Worm (Caenorhabditis elegans): Measurements from ENCODE around the gene K09H11.11.

Gene K09H11.11

DNA sequence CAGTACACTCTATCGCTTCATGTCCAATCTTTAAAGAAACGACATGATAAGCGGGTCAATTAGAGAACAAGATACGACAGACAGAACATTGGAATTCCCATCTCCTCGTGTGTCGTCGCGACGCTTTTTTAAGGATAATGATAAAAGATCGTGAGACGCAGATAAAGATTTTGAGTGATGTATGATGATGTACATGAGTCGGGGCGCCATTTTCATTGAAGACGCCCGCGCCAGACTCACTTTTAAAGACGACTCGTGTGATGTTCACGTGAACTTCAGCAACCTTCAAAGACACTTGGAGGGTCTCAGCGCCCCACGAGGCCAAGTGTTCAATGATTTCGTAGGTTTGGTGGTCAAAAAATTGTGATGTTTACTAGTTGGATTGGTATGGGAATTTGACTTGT lies 13.2 kb upstream of the K09H11.11 start (continued):
- TF ChIP-seq daf-16 (GFP tag; optimal IDR thresholded peaks at IDR 0.05) (peak in 1 of 2 experiments; percentile 44), daf-16 (tag; optimal IDR thresholded peaks at IDR 0.05) (peak; percentile 66), pqm-1 (tag; optimal IDR thresholded peaks at IDR 0.05) (peak; percentile 33), mep-1 (tag; optimal IDR thresholded peaks at IDR 0.05) (peak; percentile 28), T26A8.4 (GFP tag; IDR thresholded peaks at IDR 0.05) (peak; percentile 46), F37D6.2 (tag; optimal IDR thresholded peaks at IDR 0.05) (no peak), gei-8 (GFP tag; optimal IDR thresholded peaks at IDR 0.05) (peak; percentile 71), vab-7 (GFP tag; IDR thresholded peaks at IDR 0.05) (no peak), zag-1 (tag; optimal IDR thresholded peaks at IDR 0.05) (no peak), zfp-2 (tag; optimal IDR thresholded peaks at IDR 0.05) (no peak), nhr-48 (tag; optimal IDR thresholded peaks at IDR 0.05) (peak; percentile 94), zip-2 (tag; optimal IDR thresholded peaks at IDR 0.05) (peak; percentile 18), ztf-7 (tag; optimal IDR thresholded peaks at IDR 0.05) (peak; percentile 17), nhr-41 (GFP tag; IDR thresholded peaks at IDR 0.05) (no peak), lin-13 (GFP tag; optimal IDR thresholded peaks at IDR 0.05) (no peak), lin-29 (GFP tag; IDR thresholded peaks at IDR 0.05) (no peak), tra-1 (GFP tag; IDR thresholded peaks at IDR 0.05) (peak; percentile 40; the same call in 1 of the 2 replicates), attf-4 (tag; optimal IDR thresholded peaks at IDR 0.05) (no peak), lin-39 (tag; optimal IDR thresholded peaks at IDR 0.05) (no peak), ZK546.5 (tag; optimal IDR thresholded peaks at IDR 0.05) (no peak), nhr-111 (GFP tag; optimal IDR thresholded peaks at IDR 0.05) (no peak), nhr-28 (tag; optimal IDR thresholded peaks at IDR 0.05) (peak; percentile 81), tag-97 (GFP tag; IDR thresholded peaks at IDR 0.05) (no peak), Y48G9A.11 (GFP tag; IDR thresholded peaks at IDR 0.05) (no peak), mxl-2 (GFP tag; conservative IDR thresholded peaks at IDR 0.05) (peak; percentile 97), ceh-28 (tag; optimal IDR thresholded peaks at IDR 0.05) (no peak), saeg-2 (GFP tag; IDR thresholded peaks at IDR 0.05) (no peak), lin-38 (GFP tag; IDR thresholded peaks at IDR 0.05) (peak; percentile 32; the same call in 1 of the 2 replicates), mdl-1 (tag; optimal IDR thresholded peaks at IDR 0.05) (peak; percentile 88 to 91), lir-3 (tag; optimal IDR thresholded peaks at IDR 0.05) (no peak), egl-27 (tag; optimal IDR thresholded peaks at IDR 0.05) (no peak), lim-7 (GFP tag; IDR thresholded peaks at IDR 0.05) (no peak), aha-1 (tag) (no peak), daf-8 (GFP tag; IDR thresholded peaks at IDR 0.05) (no peak), duxl-1 (tag; optimal IDR thresholded peaks at IDR 0.05; ENCODE audit: poor library complexity) (no peak), daf-19 (GFP tag; conservative IDR thresholded peaks at IDR 0.05) (no peak), zip-11 (GFP tag; IDR thresholded peaks at IDR 0.05) (no peak), T20F7.1 (GFP tag; optimal IDR thresholded peaks at IDR 0.05) (peak; percentile 15), fos-1 (tag; optimal IDR thresholded peaks at IDR 0.05) (no peak), dmd-6 (GFP tag; IDR thresholded peaks at IDR 0.05) (peak; percentile 86), hif-1 (tag; optimal IDR thresholded peaks at IDR 0.05) (peak; percentile 6 to 21), nhr-77 (tag; optimal IDR thresholded peaks at IDR 0.05) (peak; percentile 9), sdz-12 (GFP tag; optimal IDR thresholded peaks at IDR 0.05) (no peak), arid-1 (GFP tag; conservative IDR thresholded peaks at IDR 0.05) (no peak), fkh-10 (GFP tag; optimal IDR thresholded peaks at IDR 0.05) (no peak), hlh-11 (tag; optimal IDR thresholded peaks at IDR 0.05) (peak; percentile 98), ZK337.2 (GFP tag; IDR thresholded peaks at IDR 0.05) (no peak), nhr-11 (tag; optimal IDR thresholded peaks at IDR 0.05) (no peak)
